Fruit fly (Drosophila melanogaster) whole organism, embryonic: ENCODE measurements around the gene CG8563.

Experiments used
- Ada2b ChIP-seq: fragments of 200-800 bp; sonication (Bioruptor generic); IDR thresholded peaks from 2 replicates; pipeline ENCODE4 v1.3.6; 2022; ENCODE audit warnings: missing biosample characterization, missing genetic modification characterization
- Aef1 ChIP-seq: fragments of 200-800 bp; sonication (Bioruptor generic); IDR thresholded peaks from 3 replicates; pipeline ENCODE4 v1.3.6; 2022; ENCODE audit warnings: missing biosample characterization, missing genetic modification characterization
- B-H2 ChIP-seq: fragments of 200-800 bp; sonication (Bioruptor generic); optimal IDR thresholded peaks from 2 replicates; lab custom pipeline; 2018; ENCODE audit warnings: missing biosample characterization, mild to moderate bottlenecking, missing genetic modification characterization
- CG10543 ChIP-seq: fragments of 200-800 bp; sonication (Bioruptor generic); optimal IDR thresholded peaks from 3 replicates; lab custom pipeline; 2017; ENCODE audit warnings: missing biosample characterization, mild to moderate bottlenecking, missing genetic modification characterization, moderate library complexity
- CG11695 ChIP-seq: fragments of 200-800 bp; sonication (Bioruptor generic); IDR thresholded peaks from 3 replicates; pipeline ENCODE4 v1.3.6; 2022; ENCODE audit warnings: missing biosample characterization, missing genetic modification characterization
- CG12391 ChIP-seq: fragments of 200-800 bp; sonication (Bioruptor generic); optimal IDR thresholded peaks from 3 replicates; lab custom pipeline; 2018; ENCODE audit warnings: missing biosample characterization, mild to moderate bottlenecking, missing genetic modification characterization, moderate library complexity
- CG14710 ChIP-seq: fragments of 200-800 bp; sonication (Bioruptor generic); optimal IDR thresholded peaks from 3 replicates; lab custom pipeline; 2019; ENCODE audit warnings: missing biosample characterization, mild to moderate bottlenecking, missing genetic modification characterization, moderate library complexity
- CG15601 ChIP-seq: fragments of 200-800 bp; sonication (Bioruptor generic); optimal IDR thresholded peaks from 3 replicates; lab custom pipeline; 2019; ENCODE audit warnings: missing biosample characterization, mild to moderate bottlenecking, missing genetic modification characterization, moderate library complexity
- CG16815 ChIP-seq: fragments of 200-800 bp; sonication (Bioruptor generic); optimal IDR thresholded peaks from 3 replicates; lab custom pipeline; 2017; ENCODE audit warnings: missing biosample characterization, mild to moderate bottlenecking, missing genetic modification characterization
- CG17359 ChIP-seq: fragments of 200-800 bp; sonication (Bioruptor generic); optimal IDR thresholded peaks from 3 replicates; lab custom pipeline; 2018; ENCODE audit warnings: missing biosample characterization, mild to moderate bottlenecking, missing genetic modification characterization, moderate library complexity
- CG34422 ChIP-seq: fragments of 200-800 bp; sonication (Bioruptor generic); IDR thresholded peaks from 3 replicates; pipeline ENCODE4 v1.3.6; 2022; ENCODE audit warnings: missing biosample characterization, missing genetic modification characterization
- CG3726 ChIP-seq: fragments of 200-800 bp; sonication (Bioruptor generic); IDR thresholded peaks from 3 replicates; pipeline ENCODE4, ENCODE4 v1.3.6; 2022; ENCODE audit warnings: missing biosample characterization, missing genetic modification characterization
- CG6813 ChIP-seq: fragments of 200-800 bp; sonication (Bioruptor generic); optimal IDR thresholded peaks from 2 replicates; lab custom pipeline; 2017; ENCODE audit warnings: missing biosample characterization, missing genetic modification characterization, mild to moderate bottlenecking, moderate library complexity, missing genetic modification reagents
- CG7556 ChIP-seq: fragments of 200-800 bp; sonication (Bioruptor generic); optimal IDR thresholded peaks from 2 replicates; lab custom pipeline; 2017; ENCODE audit warnings: missing biosample characterization, mild to moderate bottlenecking, missing genetic modification characterization
- CG7745 ChIP-seq: fragments of 200-800 bp; sonication (Bioruptor generic); optimal IDR thresholded peaks from 2 replicates; lab custom pipeline; 2018; ENCODE audit warnings: missing biosample characterization, mild to moderate bottlenecking, missing genetic modification characterization, moderate library complexity
- CG8290 ChIP-seq, 3 experiments: fragments of 200-800 bp; sonication (Bioruptor generic); optimal IDR thresholded peaks; 2 replicates each; lab custom pipeline; 2016 to 2019; ENCODE audit warnings: missing biosample characterization in 3 of 3, missing genetic modification characterization in 3 of 3, mild to moderate bottlenecking in 2 of 3, moderate library complexity in 1 of 3
- CG8944 ChIP-seq: fragments of 200-800 bp; sonication (Bioruptor generic); optimal IDR thresholded peaks from 3 replicates; lab custom pipeline; 2016; ENCODE audit warnings: missing biosample characterization, missing genetic modification characterization
- Dll ChIP-seq: fragments of 200-800 bp; sonication (Bioruptor generic); IDR thresholded peaks from 4 replicates; pipeline ENCODE4 v1.3.6; 2022; ENCODE audit warnings: missing biosample characterization, missing genetic modification characterization; ENCODE audit not compliant: partially characterized antibody
- Dp ChIP-seq: fragments of 200-800 bp; sonication (Bioruptor generic); optimal IDR thresholded peaks from 2 replicates; lab custom pipeline; 2018; ENCODE audit warnings: missing biosample characterization, mild to moderate bottlenecking, missing genetic modification characterization, moderate library complexity
- Ets97D ChIP-seq: fragments of 200-800 bp; sonication (Bioruptor generic); optimal IDR thresholded peaks from 3 replicates; lab custom pipeline; 2016; ENCODE audit warnings: missing biosample characterization, missing genetic modification characterization
- Hr78 ChIP-seq, 2 experiments: fragments of 200-800 bp in 1 of 2; fragments of >200 bp in 1 of 2; sonication (Bioruptor generic) in 1 of 2; optimal IDR thresholded peaks; 2 replicates each; lab custom pipeline; 2017 to 2019; ENCODE audit warnings: missing biosample characterization in 2 of 2, missing genetic modification characterization in 2 of 2, mild to moderate bottlenecking in 1 of 2, moderate library complexity in 1 of 2
- Kr ChIP-seq: fragments of 200-800 bp; sonication (Bioruptor generic); optimal IDR thresholded peaks from 2 replicates; lab custom pipeline; 2017; ENCODE audit warnings: missing biosample characterization, mild to moderate bottlenecking, missing genetic modification characterization
- PHDP ChIP-seq: fragments of 200-800 bp; sonication (Bioruptor generic); optimal IDR thresholded peaks from 3 replicates; lab custom pipeline; 2018; ENCODE audit warnings: missing biosample characterization, mild to moderate bottlenecking, missing genetic modification characterization, moderate library complexity
- ab ChIP-seq: fragments of 200-800 bp; sonication (Bioruptor generic); optimal IDR thresholded peaks from 2 replicates; lab custom pipeline; 2016; ENCODE audit warnings: missing biosample characterization, missing genetic modification characterization
- abd-A ChIP-seq: fragments of 200-800 bp; sonication (Bioruptor generic); optimal IDR thresholded peaks from 3 replicates; lab custom pipeline; 2019; ENCODE audit warnings: missing biosample characterization, mild to moderate bottlenecking, missing genetic modification characterization, moderate library complexity
- cato ChIP-seq: fragments of 200-800 bp; sonication (Bioruptor generic); optimal IDR thresholded peaks from 2 replicates; lab custom pipeline; 2016; ENCODE audit warnings: missing biosample characterization, missing genetic modification characterization, borderline replicate concordance
- chif ChIP-seq, 2 experiments: fragments of 200-800 bp; sonication (Bioruptor generic); optimal IDR thresholded peaks; 3 replicates each; lab custom pipeline; 2016; ENCODE audit warnings: missing biosample characterization in 2 of 2, missing genetic modification characterization in 2 of 2
- ci ChIP-seq: fragments of 200-800 bp; sonication (Bioruptor generic); IDR thresholded peaks from 3 replicates; pipeline ENCODE4 v1.3.6; 2022; ENCODE audit warnings: missing biosample characterization, missing genetic modification characterization
- crol ChIP-seq: fragments of 200-800 bp; sonication (Bioruptor generic); IDR thresholded peaks from 2 replicates; pipeline ENCODE4 v1.3.6; 2022; ENCODE audit warnings: missing biosample characterization, missing genetic modification characterization
- cwo ChIP-seq: fragments of 200-800 bp; sonication (Bioruptor generic); optimal IDR thresholded peaks from 3 replicates; lab custom pipeline; 2017; ENCODE audit warnings: missing biosample characterization, missing genetic modification characterization, mild to moderate bottlenecking, moderate library complexity, missing genetic modification reagents
- eve ChIP-seq, 2 experiments: fragments of >200 bp; optimal IDR thresholded peaks; 2 replicates each; lab custom pipeline; 2017; ENCODE audit warnings: missing biosample characterization in 2 of 2, missing genetic modification characterization in 2 of 2
- fu2 ChIP-seq: fragments of 200-800 bp; sonication (Bioruptor generic); optimal IDR thresholded peaks from 2 replicates; lab custom pipeline; 2016; ENCODE audit warnings: missing biosample characterization, missing genetic modification characterization
- gcm ChIP-seq: fragments of 200-800 bp; sonication (Bioruptor generic); optimal IDR thresholded peaks from 2 replicates; lab custom pipeline; 2019; ENCODE audit warnings: missing biosample characterization, mild to moderate bottlenecking, missing genetic modification characterization, moderate library complexity
- grau ChIP-seq: fragments of 200-800 bp; optimal IDR thresholded peaks from 3 replicates; lab custom pipeline; 2019; ENCODE audit warnings: missing biosample characterization, mild to moderate bottlenecking, missing genetic modification characterization, moderate library complexity
- gsb-n ChIP-seq: fragments of 200-800 bp; sonication (Bioruptor generic); optimal IDR thresholded peaks from 3 replicates; lab custom pipeline; 2018; ENCODE audit warnings: missing biosample characterization, mild to moderate bottlenecking, missing genetic modification characterization
- hkb ChIP-seq, 2 experiments: fragments of 200-800 bp in 1 of 2; fragments of >200 bp in 1 of 2; sonication (Bioruptor generic) in 1 of 2; IDR thresholded peaks in 1 of 2; optimal IDR thresholded peaks in 1 of 2; 2 replicates each; pipeline versions ENCODE4 v1.3.6 to Lab custom; 2017 to 2022; ENCODE audit warnings: missing biosample characterization in 1 of 2, missing genetic modification characterization in 1 of 2
- insv ChIP-seq, 2 experiments: fragments of 200-800 bp; sonication (Bioruptor generic); optimal IDR thresholded peaks; 3 replicates each; lab custom pipeline; 2016 to 2018; ENCODE audit warnings: missing biosample characterization in 2 of 2, missing genetic modification characterization in 2 of 2
- jing ChIP-seq: fragments of 200-800 bp; sonication (Bioruptor generic); optimal IDR thresholded peaks from 2 replicates; lab custom pipeline; 2018; ENCODE audit warnings: missing biosample characterization, mild to moderate bottlenecking, missing genetic modification characterization
- klu ChIP-seq: fragments of 200-800 bp; sonication (Bioruptor generic); IDR thresholded peaks from 2 replicates; pipeline ENCODE4 v1.3.6; 2022; ENCODE audit warnings: missing biosample characterization, missing genetic modification characterization
- lmd ChIP-seq: fragments of 200-800 bp; sonication (Bioruptor generic); IDR thresholded peaks from 2 replicates; pipeline ENCODE4 v1.3.6; 2022; ENCODE audit warnings: missing biosample characterization, missing genetic modification characterization
- lov ChIP-seq, 2 experiments: fragments of 200-800 bp in 1 of 2; fragments of >200 bp in 1 of 2; sonication (Bioruptor generic) in 1 of 2; IDR thresholded peaks in 1 of 2; optimal IDR thresholded peaks in 1 of 2; 2 replicates in 1 of 2; 3 replicates in 1 of 2; pipeline versions ENCODE4 v1.3.6 to Lab custom; 2017 to 2022; ENCODE audit warnings: missing biosample characterization in 1 of 2, missing genetic modification characterization in 1 of 2
- nerfin-2 ChIP-seq: fragments of 200-800 bp; sonication (Bioruptor generic); IDR thresholded peaks from 2 replicates; pipeline ENCODE4 v1.3.6; 2022; ENCODE audit warnings: missing biosample characterization, missing genetic modification characterization; ENCODE audit not compliant: partially characterized antibody
- onecut ChIP-seq: fragments of 200-800 bp; sonication (Bioruptor generic); IDR thresholded peaks from 2 replicates; pipeline ENCODE4 v1.3.6; 2022; ENCODE audit warnings: missing biosample characterization, missing genetic modification characterization
- run ChIP-seq: fragments of 200-800 bp; sonication (Bioruptor generic); optimal IDR thresholded peaks from 3 replicates; lab custom pipeline; 2018; ENCODE audit warnings: missing biosample characterization, mild to moderate bottlenecking, missing genetic modification characterization
- scrt ChIP-seq: fragments of 200-800 bp; sonication (Bioruptor generic); optimal IDR thresholded peaks from 2 replicates; lab custom pipeline; 2018; ENCODE audit warnings: missing biosample characterization, mild to moderate bottlenecking, missing genetic modification characterization, moderate library complexity
- slou ChIP-seq: fragments of 200-800 bp; sonication (Bioruptor generic); optimal IDR thresholded peaks from 3 replicates; lab custom pipeline; 2016; ENCODE audit warnings: missing biosample characterization, missing genetic modification characterization
- sqz ChIP-seq: fragments of 200-800 bp; sonication (Bioruptor generic); optimal IDR thresholded peaks from 3 replicates; lab custom pipeline; 2018; ENCODE audit warnings: missing biosample characterization, mild to moderate bottlenecking, missing genetic modification characterization
- vvl ChIP-seq: fragments of 200-800 bp; sonication (Bioruptor generic); IDR thresholded peaks from 2 replicates; pipeline ENCODE4 v1.3.6; 2022; ENCODE audit warnings: missing biosample characterization, missing genetic modification characterization
- zen2 ChIP-seq: fragments of 200-800 bp; sonication (Bioruptor generic); IDR thresholded peaks from 3 replicates; pipeline ENCODE4 v1.3.6; 2022; ENCODE audit warnings: missing biosample characterization, missing genetic modification characterization; ENCODE audit not compliant: partially characterized antibody

Gene CG8563

DNA sequence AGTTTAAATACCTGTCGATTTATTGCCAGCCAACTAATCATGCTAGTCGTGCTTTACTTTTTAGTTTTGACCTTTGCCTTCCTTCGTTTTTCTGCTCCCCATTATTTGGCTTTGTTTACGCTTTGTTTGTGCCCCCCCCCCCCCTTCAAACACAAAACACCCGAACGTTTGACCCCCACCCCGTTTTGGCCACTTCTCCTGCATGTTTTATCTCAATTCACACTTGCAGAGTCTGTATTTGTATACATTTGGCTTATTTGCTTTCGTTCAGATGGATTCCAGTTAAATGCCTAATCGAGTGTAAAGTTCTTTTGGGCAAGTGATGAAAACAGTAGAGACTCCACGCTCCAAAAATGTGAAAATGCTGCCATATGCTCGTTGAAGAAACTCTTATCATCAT is 41.2 kb upstream of the CG8563 start (continued):
- TF ChIP-seq CG7556 (no peak), abd-A (tag; lab: Kevin White, UChicago) (no peak), CG7745 (no peak), onecut (GFP tag; lab: Robert Waterston, UW) (no peak), Hr78 (GFP tag; optimal IDR thresholded peaks at IDR 0.05; lab: Kevin White, UChicago) (peak in 1 of 2 experiments; percentile 70), gcm (GFP tag; lab: Kevin White, UChicago) (no peak), CG34422 (GFP tag; lab: Robert Waterston, UW) (no peak), eve (GFP tag; optimal IDR thresholded peaks at IDR 0.05; lab: Kevin White, UChicago) (no peak), Ets97D (GFP tag; lab: Kevin White, UChicago) (no peak), CG15601 (tag; lab: Kevin White, UChicago) (no peak), cato (GFP tag; lab: Kevin White, UChicago) (no peak), chif (GFP tag; optimal IDR thresholded peaks at IDR 0.05; lab: Kevin White, UChicago) (no peak), vvl (GFP tag; lab: Robert Waterston, UW) (no peak), lov (optimal IDR thresholded peaks at IDR 0.05; lab: Kevin White, UChicago) (no peak), lov (GFP tag; IDR thresholded peaks at IDR 0.05; lab: Robert Waterston, UW) (no peak), fu2 (GFP tag; lab: Kevin White, UChicago) (no peak), slou (GFP tag; lab: Kevin White, UChicago) (no peak), insv (GFP tag; optimal IDR thresholded peaks at IDR 0.05; lab: Kevin White, UChicago) (no peak), CG14710 (no peak), scrt (GFP tag; lab: Kevin White, UChicago) (no peak), CG11695 (GFP tag; lab: Robert Waterston, UW) (no peak), CG16815 (no peak), hkb (optimal IDR thresholded peaks at IDR 0.05; lab: Kevin White, UChicago) (no peak), hkb (GFP tag; IDR thresholded peaks at IDR 0.05; lab: Robert Waterston, UW) (no peak), nerfin-2 (GFP tag; lab: Robert Waterston, UW) (no peak), cwo (GFP tag; lab: Kevin White, UChicago) (peak; percentile 21), CG8944 (GFP tag; lab: Kevin White, UChicago) (no peak), klu (GFP tag; lab: Robert Waterston, UW) (no peak), Dp (GFP tag; lab: Kevin White, UChicago) (no peak), B-H2 (GFP tag; lab: Kevin White, UChicago) (no peak), Dll (no peak), sqz (GFP tag; lab: Kevin White, UChicago) (no peak), jing (GFP tag; lab: Kevin White, UChicago) (no peak), CG8290 (GFP tag; optimal IDR thresholded peaks at IDR 0.05; lab: Kevin White, UChicago) (no peak), CG8290 (tag; optimal IDR thresholded peaks at IDR 0.05; lab: Kevin White, UChicago) (peak in 1 of 2 experiments; percentile 32), CG17359 (no peak), Aef1 (GFP tag; lab: Robert Waterston, UW) (no peak), Ada2b (no peak), crol (GFP tag; lab: Robert Waterston, UW) (peak; percentile 82), ab (GFP tag; lab: Kevin White, UChicago) (no peak), grau (tag; lab: Kevin White, UChicago) (no peak), CG10543 (GFP tag; lab: Kevin White, UChicago) (peak; percentile 40), ci (no peak), Kr (GFP tag; lab: Kevin White, UChicago) (no peak), CG6813 (GFP tag; lab: Kevin White, UChicago) (peak; percentile 23), PHDP (tag; lab: Kevin White, UChicago) (no peak), run (tag; lab: Kevin White, UChicago) (no peak), CG12391 (no peak), CG3726 (GFP tag; lab: Robert Waterston, UW) (no peak), gsb-n (tag; lab: Kevin White, UChicago) (no peak), zen2 (no peak), lmd (GFP tag; lab: Robert Waterston, UW) (no peak)
